Fruit fly (Drosophila melanogaster): Measurements from ENCODE around the gene CG42820.
A peak's percentile ranks its signal among the peaks of the same experiment; 100 is the strongest.

Gene CG42820

DNA sequence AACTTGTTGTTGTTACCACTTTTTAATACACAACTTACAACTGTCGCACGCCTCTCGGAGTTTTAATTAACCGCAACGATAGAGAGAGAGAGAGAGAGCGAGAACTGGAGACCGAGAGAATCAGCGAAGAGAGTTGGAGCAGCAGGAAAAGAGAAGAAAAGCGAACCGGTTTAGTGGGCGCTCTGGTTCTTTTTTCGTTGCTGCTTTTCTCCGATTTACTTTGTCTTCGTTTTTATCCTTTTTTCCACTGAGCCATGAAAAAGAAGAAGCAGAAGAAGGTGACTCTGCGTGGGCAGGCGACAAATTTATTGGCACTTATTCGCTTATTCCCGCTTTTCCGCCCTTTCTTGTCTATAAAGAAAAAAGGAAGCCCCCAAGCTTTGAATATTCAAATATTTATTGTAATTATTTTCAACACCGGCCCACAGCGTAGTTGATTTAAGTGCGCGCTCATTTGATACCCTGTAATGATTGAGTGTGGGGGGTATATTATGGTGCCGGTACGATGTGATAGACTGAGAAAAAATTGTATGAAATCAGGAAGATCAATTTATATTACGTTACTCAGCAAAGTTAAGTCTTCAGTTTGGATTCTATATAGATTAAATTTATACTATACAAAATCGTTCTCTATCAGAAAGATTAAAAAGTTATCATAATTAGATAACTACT, 28.2 kb upstream of the CG42820 start (continued):
- TF ChIP-seq Gug (GFP tag; IDR thresholded peaks at IDR 0.05) (no peak), ss (GFP tag; optimal IDR thresholded peaks at IDR 0.05) (peak; percentile 75 to 82), spab (GFP tag; optimal IDR thresholded peaks at IDR 0.05) (peak; percentile 40), pdm3 (GFP tag; optimal IDR thresholded peaks at IDR 0.05) (peak; percentile 17), fd59A (GFP tag; optimal IDR thresholded peaks at IDR 0.05) (peak; percentile 9), CG8119 (GFP tag; IDR thresholded peaks at IDR 0.05) (no peak), lz (GFP tag; optimal IDR thresholded peaks at IDR 0.05) (no peak)

DNA sequence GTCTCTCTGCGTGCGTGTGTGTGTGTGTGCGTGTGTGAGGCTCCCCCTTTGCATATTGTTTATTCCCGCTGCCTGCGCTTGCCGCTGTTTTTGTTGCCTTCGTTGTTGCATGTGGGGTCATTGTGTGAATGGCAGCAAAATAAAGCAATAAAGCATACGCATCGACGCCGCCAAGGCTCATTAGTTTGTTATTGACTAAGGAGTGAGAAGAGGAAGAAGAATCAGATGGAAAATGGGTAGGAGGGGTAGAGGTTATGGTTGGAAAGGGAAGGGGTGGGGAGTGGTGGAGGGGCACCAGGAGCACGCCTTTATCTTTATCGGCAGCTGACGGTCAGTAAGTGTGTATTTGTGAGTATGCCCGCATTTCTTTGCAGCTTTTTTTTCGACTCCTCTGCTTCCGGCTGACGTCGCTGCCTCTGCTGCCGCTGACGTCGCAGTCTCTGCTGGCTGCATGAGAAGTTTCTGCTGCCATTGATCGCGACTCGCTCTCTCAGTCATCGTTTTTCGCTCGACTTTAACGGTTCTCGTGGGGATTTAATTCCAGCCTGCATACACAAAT, 27.3 kb upstream of the CG42820 start:
- TF ChIP-seq CG34406 (GFP tag; optimal IDR thresholded peaks at IDR 0.05) (no peak), dsx (GFP tag; optimal IDR thresholded peaks at IDR 0.05; ENCODE audit: poor library complexity, severe bottlenecking) (peak; percentile 50), CG7368 (GFP tag; optimal IDR thresholded peaks at IDR 0.05) (peak; percentile 43), CG1621 (tag; optimal IDR thresholded peaks at IDR 0.05) (peak; percentile 23), Sox14 (GFP tag; optimal IDR thresholded peaks at IDR 0.05) (peak; percentile 18), pdm3 (GFP tag; optimal IDR thresholded peaks at IDR 0.05) (no peak), lz (GFP tag; optimal IDR thresholded peaks at IDR 0.05) (no peak), topi (GFP tag; optimal IDR thresholded peaks at IDR 0.05) (no peak), salr (GFP tag; optimal IDR thresholded peaks at IDR 0.05) (no peak), CG16779 (tag; optimal IDR thresholded peaks at IDR 0.05) (peak; percentile 34), achi (GFP tag; optimal IDR thresholded peaks at IDR 0.05) (peak; percentile 10), cyc (GFP tag; optimal IDR thresholded peaks at IDR 0.05) (no peak), Sox15 (GFP tag; optimal IDR thresholded peaks at IDR 0.05) (no peak), CG6163 (GFP tag; IDR thresholded peaks at IDR 0.05) (peak; percentile 42; the same call in 1 of the 3 replicates), CG11902 (GFP tag; optimal IDR thresholded peaks at IDR 0.05) (no peak), vri (GFP tag; optimal IDR thresholded peaks at IDR 0.05) (peak; percentile 2), Eip75B (GFP tag; optimal IDR thresholded peaks at IDR 0.05) (peak; percentile 10), CG9139 (GFP tag; optimal IDR thresholded peaks at IDR 0.05) (peak; percentile 8), OdsH (GFP tag; optimal IDR thresholded peaks at IDR 0.05) (no peak), Hr4 (GFP tag; optimal IDR thresholded peaks at IDR 0.05) (no peak), CG11762 (GFP tag; optimal IDR thresholded peaks at IDR 0.05; ENCODE audit: insufficient read depth) (no peak), Gug (GFP tag; IDR thresholded peaks at IDR 0.05) (no peak), svp (GFP tag) (peak; percentile 96), Hr39 (GFP tag; optimal IDR thresholded peaks at IDR 0.05) (no peak), CG6276 (GFP tag; optimal IDR thresholded peaks at IDR 0.05) (no peak), Met (GFP tag; optimal IDR thresholded peaks at IDR 0.05) (no peak), CG6808 (GFP tag; optimal IDR thresholded peaks at IDR 0.05) (peak; percentile 69), CG10631 (GFP tag; optimal IDR thresholded peaks at IDR 0.05) (no peak), fd59A (GFP tag; optimal IDR thresholded peaks at IDR 0.05) (no peak), eg (GFP tag; IDR thresholded peaks at IDR 0.05) (no peak), Hr38 (GFP tag; optimal IDR thresholded peaks at IDR 0.05) (no peak), CG8319 (GFP tag; optimal IDR thresholded peaks at IDR 0.05) (no peak), Ets96B (tag; optimal IDR thresholded peaks at IDR 0.05) (peak; percentile 28), ss (GFP tag; optimal IDR thresholded peaks at IDR 0.05) (peak; percentile 75 to 77), CG3032 (tag; optimal IDR thresholded peaks at IDR 0.05) (peak; percentile 32), CG6854 (GFP tag; optimal IDR thresholded peaks at IDR 0.05) (peak; percentile 56), Eip78C (GFP tag) (peak; percentile 75)

All from whole organism, prepupa.